Worm (Caenorhabditis elegans) whole organism, L4 larva: ENCODE measurements around the gene set-13.

ENCODE experiments used
- F10B5.3 ChIP-seq: sonication (generic microtip); optimal IDR thresholded peaks from 2 replicates; lab custom pipeline; 2016; ENCODE audit warnings: mild to moderate bottlenecking, missing genetic modification characterization, missing compliant biosample characterization
- F37D6.2 ChIP-seq: sonication (generic microtip); optimal IDR thresholded peaks from 2 replicates; lab custom pipeline; 2016; ENCODE audit warnings: mild to moderate bottlenecking, missing genetic modification characterization, missing compliant biosample characterization
- F49E8.2 ChIP-seq: sonication (generic microtip); optimal IDR thresholded peaks from 2 replicates; lab custom pipeline; 2016; ENCODE audit warnings: missing compliant biosample characterization, mild to moderate bottlenecking, missing genetic modification characterization, borderline replicate concordance
- T26A8.4 ChIP-seq: fragments of 200-800 bp; sonication (Bioruptor generic); IDR thresholded peaks from 2 replicates; pipeline ENCODE4 v1.3.6; 2022; ENCODE audit warnings: missing genetic modification characterization, missing compliant biosample characterization
- Y48G9A.11 ChIP-seq: fragments of 200-800 bp; sonication (Bioruptor generic); IDR thresholded peaks from 2 replicates; pipeline ENCODE4 v1.3.6; 2022; ENCODE audit warnings: missing genetic modification reagents, missing genetic modification characterization, missing compliant biosample characterization
- ZK337.2 ChIP-seq: fragments of 200-800 bp; sonication (Bioruptor generic); IDR thresholded peaks from 2 replicates; pipeline ENCODE4 v1.3.6; 2022; ENCODE audit warnings: missing genetic modification reagents, missing genetic modification characterization, missing compliant biosample characterization
- ZK546.5 ChIP-seq, 2 experiments: sonication (generic microtip); optimal IDR thresholded peaks; 2 replicates each; lab custom pipeline; 2017; ENCODE audit warnings: missing biosample characterization in 2 of 2, missing genetic modification characterization in 2 of 2
- aha-1 ChIP-seq: fragments of 150-350 bp; peaks from one replicate; lab custom pipeline; 2014; ENCODE audit warnings: missing biosample characterization, missing genetic modification characterization
- ama-1 ChIP-seq: fragments of 150-350 bp; optimal IDR thresholded peaks from 2 replicates; lab custom pipeline; 2014; ENCODE audit warnings: inconsistent platforms, mixed read lengths
- arid-1 ChIP-seq: fragments of 200-800 bp; sonication (Bioruptor generic); conservative IDR thresholded peaks from 2 replicates; pipeline ENCODE4 v1.3.6; 2022; ENCODE audit warnings: missing genetic modification reagents, missing genetic modification characterization, missing compliant biosample characterization
- attf-4 ChIP-seq: sonication (generic microtip); optimal IDR thresholded peaks from 3 replicates; lab custom pipeline; 2017; ENCODE audit warnings: missing biosample characterization, missing genetic modification characterization
- ceh-20 ChIP-seq: fragments of 200-800 bp; sonication (Bioruptor generic); IDR thresholded peaks from 2 replicates; pipeline ENCODE4 v1.3.6; 2022; ENCODE audit warnings: missing genetic modification reagents, missing genetic modification characterization, missing compliant biosample characterization
- ceh-28 ChIP-seq: fragments of 150-350 bp; optimal IDR thresholded peaks from 2 replicates; lab custom pipeline; 2014; ENCODE audit warnings: missing biosample characterization, missing genetic modification reagents, missing genetic modification characterization
- daf-8 ChIP-seq: fragments of 200-800 bp; sonication (Bioruptor generic); IDR thresholded peaks from 2 replicates; pipeline ENCODE4 v1.3.6; 2022; ENCODE audit warnings: missing genetic modification characterization, missing compliant biosample characterization
- dmd-9 ChIP-seq: fragments of 200-800 bp; sonication (Bioruptor generic); IDR thresholded peaks from 2 replicates; pipeline ENCODE4 v1.3.6; 2022; ENCODE audit warnings: missing genetic modification reagents, missing genetic modification characterization, missing compliant biosample characterization
- dpl-1 ChIP-seq: fragments of 150-350 bp; optimal IDR thresholded peaks from 2 replicates; lab custom pipeline; 2014; ENCODE audit warnings: missing biosample characterization, missing genetic modification reagents, missing genetic modification characterization
- dve-1 ChIP-seq: sonication (generic microtip); optimal IDR thresholded peaks from 2 replicates; lab custom pipeline; 2017; ENCODE audit warnings: antibody characterized with exemption, mild to moderate bottlenecking, missing genetic modification characterization, missing compliant biosample characterization; ENCODE audit not compliant: insufficient read depth
- fos-1 ChIP-seq: fragments of 150-350 bp; optimal IDR thresholded peaks from 2 replicates; lab custom pipeline; 2014; ENCODE audit warnings: missing biosample characterization, missing genetic modification characterization
- gei-8 ChIP-seq: fragments of 200-800 bp; sonication (Bioruptor generic); optimal IDR thresholded peaks from 2 replicates; lab custom pipeline; 2018; ENCODE audit warnings: mild to moderate bottlenecking, missing genetic modification characterization, missing compliant biosample characterization
- hif-1 ChIP-seq, 2 experiments: sonication (generic microtip); optimal IDR thresholded peaks; 2 replicates each; lab custom pipeline; 2016 to 2017; ENCODE audit warnings: missing compliant biosample characterization in 2 of 2, missing genetic modification characterization in 2 of 2, missing genetic modification reagents in 2 of 2, missing genotype in 2 of 2, mild to moderate bottlenecking in 1 of 2
- hmg-1.1 ChIP-seq: fragments of 200-800 bp; sonication (Bioruptor generic); IDR thresholded peaks from 2 replicates; pipeline ENCODE4 v1.3.6; 2022; ENCODE audit warnings: missing genetic modification reagents, missing genetic modification characterization, missing compliant biosample characterization
- lin-13 ChIP-seq: fragments of 150-350 bp; optimal IDR thresholded peaks from 2 replicates; lab custom pipeline; 2014; ENCODE audit warnings: missing biosample characterization, missing genetic modification reagents, missing genetic modification characterization
- lin-15B ChIP-seq: fragments of 150-350 bp; sonication (generic microtip); optimal IDR thresholded peaks from 3 replicates; lab custom pipeline; 2014; ENCODE audit warnings: missing biosample characterization, missing genetic modification characterization
- lin-29 ChIP-seq: fragments of 200-800 bp; sonication (Bioruptor generic); IDR thresholded peaks from 2 replicates; pipeline ENCODE4 v1.3.6; 2022; ENCODE audit warnings: missing genetic modification reagents, missing genetic modification characterization, missing compliant biosample characterization
- lir-3 ChIP-seq: sonication (generic microtip); optimal IDR thresholded peaks from 2 replicates; lab custom pipeline; 2016; ENCODE audit warnings: mild to moderate bottlenecking, missing genetic modification characterization, missing compliant biosample characterization
- madf-5 ChIP-seq, 2 experiments: fragments of 200-800 bp; sonication (Bioruptor generic); IDR thresholded peaks; 2 replicates each; pipeline ENCODE4 v1.3.6; 2022; ENCODE audit warnings: missing compliant biosample characterization in 2 of 2, missing genetic modification characterization in 2 of 2
- mep-1 ChIP-seq: fragments of 150-350 bp; sonication (generic microtip); optimal IDR thresholded peaks from 3 replicates; lab custom pipeline; 2014; ENCODE audit warnings: missing biosample characterization, missing genetic modification characterization
- mxl-2 ChIP-seq: fragments of 200-800 bp; sonication (Bioruptor generic); conservative IDR thresholded peaks from 2 replicates; pipeline ENCODE4 v1.3.6; 2022; ENCODE audit warnings: missing genetic modification reagents, missing genetic modification characterization, missing compliant biosample characterization
- mxl-3 ChIP-seq: fragments of 200-800 bp; sonication (Bioruptor generic); optimal IDR thresholded peaks from 2 replicates; lab custom pipeline; 2018; ENCODE audit warnings: mild to moderate bottlenecking, missing genetic modification characterization, missing compliant biosample characterization
- nhr-111 ChIP-seq: fragments of 200-800 bp; sonication (Bioruptor generic); optimal IDR thresholded peaks from 2 replicates; lab custom pipeline; 2018; ENCODE audit warnings: mild to moderate bottlenecking, missing genetic modification characterization, missing compliant biosample characterization
- nhr-25 ChIP-seq: sonication (generic microtip); optimal IDR thresholded peaks from 2 replicates; lab custom pipeline; 2017; ENCODE audit warnings: missing genetic modification characterization, mild to moderate bottlenecking, missing compliant biosample characterization, antibody characterized with exemption, moderate library complexity, borderline replicate concordance; ENCODE audit not compliant: insufficient read depth
- nhr-28 ChIP-seq: fragments of 150-350 bp; optimal IDR thresholded peaks from 2 replicates; lab custom pipeline; 2014; ENCODE audit warnings: missing biosample characterization, missing genetic modification characterization
- nhr-41 ChIP-seq: fragments of 200-800 bp; sonication (Bioruptor generic); IDR thresholded peaks from 2 replicates; pipeline ENCODE4 v1.3.6; 2022; ENCODE audit warnings: missing genetic modification reagents, missing genetic modification characterization, missing compliant biosample characterization
- nhr-42 ChIP-seq: fragments of 200-800 bp; sonication (Bioruptor generic); IDR thresholded peaks from 2 replicates; pipeline ENCODE4 v1.3.6; 2022; ENCODE audit warnings: missing genetic modification characterization, missing compliant biosample characterization
- nhr-76 ChIP-seq: fragments of 150-350 bp; optimal IDR thresholded peaks from 2 replicates; lab custom pipeline; 2014; ENCODE audit warnings: missing biosample characterization, missing genetic modification characterization
- rbr-2 ChIP-seq: sonication (generic microtip); optimal IDR thresholded peaks from 2 replicates; lab custom pipeline; 2016; ENCODE audit warnings: missing genotype, missing genetic modification characterization, missing compliant biosample characterization
- saeg-2 ChIP-seq: fragments of 200-800 bp; sonication (Bioruptor generic); IDR thresholded peaks from 2 replicates; pipeline ENCODE4 v1.3.6; 2022; ENCODE audit warnings: missing genetic modification reagents, missing genetic modification characterization, missing compliant biosample characterization
- sdz-12 ChIP-seq: fragments of 200-800 bp; sonication (Bioruptor generic); optimal IDR thresholded peaks from 2 replicates; lab custom pipeline; 2018; ENCODE audit warnings: mild to moderate bottlenecking, missing genetic modification characterization, missing compliant biosample characterization
- set-16 ChIP-seq: fragments of 200-800 bp; sonication (Bioruptor generic); IDR thresholded peaks from 2 replicates; pipeline ENCODE4 v1.3.6; 2022; ENCODE audit warnings: missing genetic modification reagents, missing genetic modification characterization, missing compliant biosample characterization
- skn-1 ChIP-seq: fragments of 150-350 bp; optimal IDR thresholded peaks from 2 replicates; lab custom pipeline; 2014; ENCODE audit warnings: missing biosample characterization, missing genetic modification characterization
- snpc-4 ChIP-seq: fragments of 150-350 bp; optimal IDR thresholded peaks from 2 replicates; lab custom pipeline; 2014; ENCODE audit warnings: missing biosample characterization, missing genetic modification characterization
- spr-1 ChIP-seq: sonication (generic microtip); optimal IDR thresholded peaks from 2 replicates; lab custom pipeline; 2016; ENCODE audit warnings: mild to moderate bottlenecking, missing genetic modification characterization, missing compliant biosample characterization
- spr-3 ChIP-seq: fragments of 200-800 bp; sonication (Bioruptor generic); optimal IDR thresholded peaks from 2 replicates; lab custom pipeline; 2018; ENCODE audit warnings: mild to moderate bottlenecking, missing genetic modification characterization, missing compliant biosample characterization
- unc-130 ChIP-seq: sonication (generic microtip); optimal IDR thresholded peaks from 2 replicates; lab custom pipeline; 2016; ENCODE audit warnings: missing genetic modification reagents, missing genetic modification characterization, missing compliant biosample characterization
- unc-62 ChIP-seq, 3 experiments: fragments of 150-350 bp in 1 of 3; sonication (generic microtip); optimal IDR thresholded peaks in 2 of 3; peaks in 1 of 3; 1 replicate in 1 of 3; 2 replicates in 2 of 3; lab custom pipeline; 2014 to 2017; ENCODE audit warnings: missing biosample characterization in 3 of 3, missing genetic modification characterization in 3 of 3, missing genetic modification reagents in 3 of 3, missing genotype in 1 of 3
- vab-7 ChIP-seq: fragments of 200-800 bp; sonication (Bioruptor generic); IDR thresholded peaks from 2 replicates; pipeline ENCODE4 v1.3.6; 2022; ENCODE audit warnings: missing genetic modification reagents, missing genetic modification characterization, missing compliant biosample characterization
- zag-1 ChIP-seq: fragments of 150-350 bp; optimal IDR thresholded peaks from 2 replicates; lab custom pipeline; 2014; ENCODE audit warnings: missing biosample characterization, missing genetic modification characterization
- zip-11 ChIP-seq: fragments of 200-800 bp; sonication (Bioruptor generic); IDR thresholded peaks from 2 replicates; pipeline ENCODE4 v1.3.6; 2022; ENCODE audit warnings: missing genetic modification characterization, missing compliant biosample characterization
- zip-2 ChIP-seq: fragments of 150-350 bp; optimal IDR thresholded peaks from 2 replicates; lab custom pipeline; 2014; ENCODE audit warnings: missing biosample characterization, missing genetic modification characterization
- ztf-11 ChIP-seq: fragments of 150-350 bp; optimal IDR thresholded peaks from 2 replicates; lab custom pipeline; 2014; ENCODE audit warnings: missing biosample characterization, missing genetic modification characterization
- ztf-7 ChIP-seq: fragments of 150-350 bp; optimal IDR thresholded peaks from 2 replicates; lab custom pipeline; 2014; ENCODE audit warnings: missing biosample characterization, missing genetic modification characterization

Gene set-13

DNA sequence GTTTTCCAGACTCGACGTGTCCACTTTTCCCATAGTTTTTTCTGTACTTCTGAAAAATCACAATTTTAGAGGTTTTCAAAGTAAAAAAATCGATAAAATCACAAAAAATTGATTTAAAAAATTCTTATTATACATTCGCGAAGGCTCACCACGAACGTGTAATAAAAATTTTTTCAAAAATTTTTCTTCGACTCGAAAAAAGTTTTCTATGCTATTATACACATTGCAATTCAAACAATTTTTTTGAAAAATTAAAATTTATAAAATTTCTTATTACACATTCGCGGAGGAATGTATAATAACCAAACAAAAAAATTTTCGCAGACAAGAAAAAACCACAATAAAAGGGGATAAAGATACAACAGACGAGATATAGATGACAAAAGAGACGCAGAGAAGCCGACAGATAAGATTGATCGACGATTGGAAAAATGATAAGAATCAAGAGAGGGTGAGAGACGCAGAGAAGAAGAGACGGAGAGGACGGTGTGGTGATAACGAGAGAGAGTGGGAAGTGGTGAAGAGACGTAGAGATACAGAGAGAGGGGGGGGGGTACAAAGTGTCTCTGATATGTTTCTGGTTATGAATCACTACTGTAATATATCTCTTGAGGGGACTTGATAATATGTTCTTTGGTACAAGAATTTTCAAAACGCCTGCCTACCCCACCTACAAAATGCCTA, 16.1 kb upstream of the set-13 start, which contains the start of gene nhr-119 (continued):
- TF ChIP-seq mxl-2 (GFP tag; lab: Robert Waterston, UW) (no peak), arid-1 (GFP tag; lab: Robert Waterston, UW) (no peak), nhr-41 (GFP tag; lab: Robert Waterston, UW) (no peak), dve-1 (tag; lab: Kevin White, UChicago) (peak; percentile 96), unc-62 (GFP tag; optimal IDR thresholded peaks at IDR 0.05 in 1 of 2; lab: Kevin White, UChicago) (peak in 1 of 2 experiments; percentile 68), unc-62 (tag; optimal IDR thresholded peaks at IDR 0.05; lab: Kevin White, UChicago) (no peak), dmd-9 (GFP tag; lab: Robert Waterston, UW) (no peak), F37D6.2 (tag; lab: Kevin White, UChicago) (no peak), nhr-28 (tag; lab: Kevin White, UChicago) (peak; percentile 91), lin-13 (GFP tag; lab: Kevin White, UChicago) (peak; percentile 6), saeg-2 (GFP tag; lab: Robert Waterston, UW) (no peak), nhr-25 (tag; lab: Kevin White, UChicago) (no peak), hif-1 (tag; optimal IDR thresholded peaks at IDR 0.05; lab: Kevin White, UChicago) (peak in 1 of 2 experiments; percentile 14), ceh-20 (GFP tag; lab: Robert Waterston, UW) (peak; percentile 70), nhr-76 (tag; lab: Kevin White, UChicago) (no peak), mep-1 (tag; lab: Kevin White, UChicago) (peak; percentile 59), set-16 (GFP tag; lab: Robert Waterston, UW) (no peak), ztf-11 (no peak), daf-8 (GFP tag; lab: Robert Waterston, UW) (no peak), zip-11 (GFP tag; lab: Robert Waterston, UW) (no peak), ceh-28 (tag; lab: Kevin White, UChicago) (peak; percentile 19), attf-4 (no peak), spr-1 (peak; percentile 56), aha-1 (tag; lab: Kevin White, UChicago) (peak; percentile 64), lin-29 (GFP tag; lab: Robert Waterston, UW) (no peak), lin-15B (tag; lab: Kevin White, UChicago) (no peak), mxl-3 (GFP tag; lab: Kevin White, UChicago) (peak; percentile 89), gei-8 (no peak), F10B5.3 (no peak), ztf-7 (tag; lab: Kevin White, UChicago) (no peak), nhr-111 (no peak), vab-7 (GFP tag; lab: Robert Waterston, UW) (no peak), snpc-4 (tag; lab: Kevin White, UChicago) (no peak), ama-1 (lab: Kevin White, UChicago) (no peak), spr-3 (GFP tag; lab: Kevin White, UChicago) (no peak), hmg-1.1 (GFP tag; lab: Robert Waterston, UW) (peak; percentile 59), F49E8.2 (no peak), unc-130 (no peak), lir-3 (tag; lab: Kevin White, UChicago) (no peak), dpl-1 (GFP tag; lab: Kevin White, UChicago) (peak; percentile 26), zip-2 (tag; lab: Kevin White, UChicago) (no peak), skn-1 (no peak), nhr-42 (GFP tag; lab: Robert Waterston, UW) (no peak), Y48G9A.11 (no peak), ZK546.5 (tag; optimal IDR thresholded peaks at IDR 0.05; lab: Kevin White, UChicago) (no peak), ZK337.2 (GFP tag; lab: Robert Waterston, UW) (no peak), fos-1 (tag; lab: Kevin White, UChicago) (peak; percentile 38), zag-1 (tag; lab: Kevin White, UChicago) (no peak), madf-5 (GFP tag; IDR thresholded peaks at IDR 0.05; lab: Robert Waterston, UW) (no peak), T26A8.4 (peak; percentile 74), sdz-12 (GFP tag; lab: Kevin White, UChicago) (no peak), rbr-2 (tag; lab: Kevin White, UChicago) (peak; percentile 12)
